Worm (Caenorhabditis elegans): Measurements from ENCODE around the gene H13N06.7.

H13N06.7 gene

DNA sequence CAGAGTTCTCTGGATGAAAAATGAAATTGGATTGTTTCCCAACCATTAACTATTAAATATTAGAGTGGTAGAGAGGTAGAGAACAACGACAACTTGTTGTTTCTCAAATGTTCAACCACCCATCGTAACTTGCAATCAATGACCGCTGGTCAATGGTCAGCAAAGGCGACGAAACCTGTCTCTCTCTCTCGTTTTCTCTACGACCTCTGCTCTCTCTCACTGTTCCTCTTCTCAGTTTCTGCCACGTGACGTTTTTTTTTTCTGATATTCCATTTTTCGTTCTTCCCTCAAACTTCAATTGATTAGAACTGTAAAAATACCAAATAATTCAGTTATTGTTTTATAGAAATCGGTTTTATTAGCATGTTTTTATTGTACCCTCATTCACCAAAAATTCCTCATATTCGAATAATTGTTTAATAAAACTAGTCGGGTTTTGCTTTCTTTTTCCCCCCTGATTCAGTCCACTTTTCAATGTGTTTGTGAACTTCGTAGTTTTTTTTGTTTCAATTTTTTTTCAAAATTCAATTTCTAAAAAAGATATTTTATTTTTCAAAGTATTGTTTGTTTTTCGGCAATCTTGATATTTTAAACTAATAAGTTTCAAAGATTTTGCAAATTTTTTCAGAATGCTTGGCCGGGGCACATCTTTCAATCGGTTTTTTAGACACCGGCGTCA lies 5.9 kb upstream of the H13N06.7 start, which contains the start of gene suox-1 (continued):
- no peak for TF ChIP-seq repo-1 (tag; optimal IDR thresholded peaks at IDR 0.05)
- TF ChIP-seq fkh-3 (tag; optimal IDR thresholded peaks at IDR 0.05): no peak
- TF ChIP-seq unc-62 (GFP tag; optimal IDR thresholded peaks at IDR 0.05): no peak
- no peak for TF ChIP-seq lir-1 (GFP tag; conservative IDR thresholded peaks at IDR 0.05)
- peak; percentile 22 for TF ChIP-seq lin-40 (tag; optimal IDR thresholded peaks at IDR 0.05)
- TF ChIP-seq nhr-179 (tag; optimal IDR thresholded peaks at IDR 0.05): no peak
- TF ChIP-seq ceh-58 (GFP tag; IDR thresholded peaks at IDR 0.05): no peak
- TF ChIP-seq die-1 (tag; optimal IDR thresholded peaks at IDR 0.05): no peak
- no peak for TF ChIP-seq F22D6.2 (tag; optimal IDR thresholded peaks at IDR 0.05)
- TF ChIP-seq lin-35 (GFP tag; optimal IDR thresholded peaks at IDR 0.05): no peak
- TF ChIP-seq F39B2.1 (GFP tag; IDR thresholded peaks at IDR 0.05): no peak

- TF ChIP-seq pha-4 (tag; optimal IDR thresholded peaks at IDR 0.05) (no peak), ztf-28 (GFP tag; IDR thresholded peaks at IDR 0.05) (no peak), nfya-1 (tag; optimal IDR thresholded peaks at IDR 0.05; ENCODE audit: borderline replicate concordance, insufficient read depth) (no peak), hmg-1.2 (GFP tag; IDR thresholded peaks at IDR 0.05) (no peak), somi-1 (GFP tag; optimal IDR thresholded peaks at IDR 0.05) (no peak), aptf-3 (GFP tag; IDR thresholded peaks at IDR 0.05) (no peak), ceh-79 (tag; optimal IDR thresholded peaks at IDR 0.05) (no peak), pbrm-1 (GFP tag; IDR thresholded peaks at IDR 0.05) (no peak), nhr-80 (tag; optimal IDR thresholded peaks at IDR 0.05) (no peak)
These were observed 1.9 kb downstream of the H13N06.7 start, which contains the start of gene tbh-1 for ce11 chrX:15504795-15505194. Gene tbh-1, minus strand, starts transcription at chrX:15504895.

DNA sequence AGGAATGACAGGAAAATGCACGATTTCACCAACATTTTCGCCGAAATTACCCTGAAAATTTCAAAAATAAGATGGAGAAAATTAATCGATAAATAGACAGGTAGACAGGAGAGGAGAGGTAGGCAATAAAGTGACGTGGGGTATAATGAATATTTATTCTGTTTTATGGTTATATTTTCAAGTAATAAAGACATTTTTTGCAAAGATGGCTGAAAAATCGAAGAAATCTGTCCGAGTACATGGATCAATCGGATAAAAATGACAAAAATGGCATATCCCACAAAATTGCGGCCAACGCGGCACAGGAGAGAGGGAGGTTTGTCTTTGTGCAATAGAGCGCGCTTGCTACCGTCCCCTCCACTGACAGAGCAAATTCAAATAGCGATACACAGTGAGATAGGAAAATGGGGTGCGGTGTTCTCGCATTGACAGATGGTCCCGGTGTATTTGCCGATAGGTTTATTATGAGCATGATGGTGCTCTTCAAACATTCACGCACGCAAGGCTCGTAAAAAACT lies 5.0 kb downstream of the H13N06.7 start, which contains the start of gene zipt-7.2:
Gene zipt-7.2 (minus strand): TSS at position 51 of the 518 bp plus-strand sequence.
- TF ChIP-seq mcd-1 (GFP tag; IDR thresholded peaks at IDR 0.05) (peak; percentile 88), attf-5 (GFP tag; optimal IDR thresholded peaks at IDR 0.05) (peak; percentile 14), let-607 (tag; optimal IDR thresholded peaks at IDR 0.05) (peak; percentile 94 to 95), rec-8 (tag; optimal IDR thresholded peaks at IDR 0.05) (no peak), ceh-27 (GFP tag; optimal IDR thresholded peaks at IDR 0.05) (no peak), Y79H2A.3 (GFP tag; conservative IDR thresholded peaks at IDR 0.05) (no peak), tbx-9 (tag; optimal IDR thresholded peaks at IDR 0.05; ENCODE audit: borderline replicate concordance) (no peak), rcor-1 (GFP tag; IDR thresholded peaks at IDR 0.05) (no peak), nhr-80 (tag; optimal IDR thresholded peaks at IDR 0.05) (peak; percentile 41), egl-44 (GFP tag; IDR thresholded peaks at IDR 0.05) (no peak), somi-1 (GFP tag; optimal IDR thresholded peaks at IDR 0.05) (no peak), snpc-1.1 (tag; optimal IDR thresholded peaks at IDR 0.05; ENCODE audit: insufficient read depth) (no peak), madf-3 (GFP tag; IDR thresholded peaks at IDR 0.05) (0 out of 2 replicates have a peak, but pooled peaks have one; percentile 52), hsf-1 (GFP tag; IDR thresholded peaks at IDR 0.05) (no peak), ztf-18 (tag; optimal IDR thresholded peaks at IDR 0.05) (peak; percentile 11), ceh-91 (GFP tag; IDR thresholded peaks at IDR 0.05) (no peak)
